Worm (Caenorhabditis elegans) whole organism, L1 larva: ENCODE measurements around the gene T05E12.9.

Experiments used
- fos-1 ChIP-seq: fragments of 150-350 bp; optimal IDR thresholded peaks from 2 replicates; lab custom pipeline; 2014; ENCODE audit warnings: missing biosample characterization, missing genetic modification characterization
- lin-13 ChIP-seq: fragments of 150-350 bp; optimal IDR thresholded peaks from 2 replicates; lab custom pipeline; 2014; ENCODE audit warnings: missing biosample characterization, missing genetic modification reagents, missing genetic modification characterization
- skn-1 ChIP-seq: fragments of 150-350 bp; optimal IDR thresholded peaks from 2 replicates; lab custom pipeline; 2014; ENCODE audit warnings: missing biosample characterization, missing genetic modification characterization

ce11 chrV:17042263-17042662, 40.4 kb downstream of the T05E12.9 start, which contains the start of gene hpo-33:
- TF ChIP-seq skn-1 (tag; lab: Kevin White, UChicago) (no peak), lin-13 (GFP tag; lab: Kevin White, UChicago) (no peak), fos-1 (tag; lab: Kevin White, UChicago) (no peak)
